Fruit fly (Drosophila melanogaster) whole organism, wandering third instar larva: ENCODE data around the gene CG4325.
A peak's percentile ranks its signal among the peaks of the same experiment; 100 is the strongest.

ENCODE experiments used
- CG9705 ChIP-seq: fragments of 200-800 bp; sonication (Bioruptor generic); optimal IDR thresholded peaks from 2 replicates; lab custom pipeline; 2018; ENCODE audit warnings: missing biosample characterization, mild to moderate bottlenecking, missing genetic modification characterization
- Dfd ChIP-seq: fragments of >200 bp; optimal IDR thresholded peaks from 2 replicates; lab custom pipeline; 2017; ENCODE audit warnings: missing biosample characterization, missing genetic modification characterization
- Hnf4 ChIP-seq: fragments of 200-800 bp; sonication (Bioruptor generic); optimal IDR thresholded peaks from 2 replicates; lab custom pipeline; 2016; ENCODE audit warnings: missing biosample characterization, mild to moderate bottlenecking, missing genetic modification characterization
- Hr78 ChIP-seq: fragments of >200 bp; optimal IDR thresholded peaks from 2 replicates; lab custom pipeline; 2017; ENCODE audit warnings: missing biosample characterization, missing genetic modification characterization
- Hr83 ChIP-seq: fragments of 200-300 bp; sonication (Bioruptor generic); optimal IDR thresholded peaks from 2 replicates; lab custom pipeline; 2016; ENCODE audit warnings: missing biosample characterization, mild to moderate bottlenecking, missing genetic modification characterization, moderate library complexity; ENCODE audit not compliant: poor library complexity, severe bottlenecking
- br ChIP-seq: fragments of 200-800 bp; sonication (Bioruptor generic); optimal IDR thresholded peaks from 2 replicates; lab custom pipeline; 2016; ENCODE audit warnings: missing biosample characterization, missing genetic modification characterization
- fru ChIP-seq: fragments of 200-800 bp; sonication (Bioruptor generic); optimal IDR thresholded peaks from 3 replicates; lab custom pipeline; 2016; ENCODE audit warnings: missing biosample characterization, mild to moderate bottlenecking, missing genetic modification characterization
- psq ChIP-seq: fragments of 200-800 bp; sonication (Bioruptor generic); optimal IDR thresholded peaks from 3 replicates; lab custom pipeline; 2017; ENCODE audit warnings: missing biosample characterization, mild to moderate bottlenecking, missing genetic modification characterization, moderate library complexity
- sv ChIP-seq: fragments of 200-800 bp; sonication (Bioruptor generic); optimal IDR thresholded peaks from 3 replicates; lab custom pipeline; 2016; ENCODE audit warnings: missing biosample characterization, missing genetic modification characterization
- usp ChIP-seq: fragments of >200 bp; optimal IDR thresholded peaks from 2 replicates; lab custom pipeline; 2017; ENCODE audit warnings: missing biosample characterization, missing genetic modification characterization

DNA sequence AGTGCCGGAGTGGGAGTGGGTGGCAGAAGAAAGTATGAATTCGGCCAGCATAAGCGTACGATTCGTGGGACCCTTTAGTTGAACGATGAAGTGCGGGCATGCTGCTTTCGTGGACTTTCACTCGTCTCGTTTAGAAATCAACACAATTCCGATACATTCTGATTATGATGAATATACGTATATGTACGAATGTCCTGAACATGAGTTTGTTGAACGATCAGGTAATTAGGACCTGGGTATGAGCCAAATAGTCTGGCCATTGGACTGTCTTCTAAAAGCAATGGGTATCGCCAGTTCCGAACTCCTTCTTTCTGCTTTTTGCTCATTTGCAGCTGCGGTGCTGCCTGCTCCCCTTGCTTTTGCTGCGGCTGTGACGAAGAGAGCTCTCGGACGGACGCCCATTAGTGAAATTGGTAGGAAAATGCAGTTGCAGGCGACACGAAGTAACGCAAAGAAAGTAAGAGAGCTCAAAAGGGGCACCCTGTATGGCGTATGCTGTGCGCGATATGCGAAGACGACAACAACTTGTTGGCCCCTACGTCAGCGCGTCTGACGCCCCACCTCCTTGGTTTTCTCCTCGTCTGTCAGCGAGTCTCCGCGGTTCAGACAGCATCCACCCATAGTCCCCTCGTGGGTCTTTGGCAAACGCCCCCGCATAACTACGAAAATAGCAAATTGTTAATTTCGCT lies 6.7 kb downstream of the CG4325 start:
- TF ChIP-seq Hr78 (GFP tag; lab: Kevin White, UChicago) (no peak), Hr83 (GFP tag; lab: Kevin White, UChicago) (no peak), CG9705 (GFP tag; lab: Kevin White, UChicago) (no peak), fru (GFP tag; lab: Kevin White, UChicago) (peak; percentile 40), psq (GFP tag; lab: Kevin White, UChicago) (peak; percentile 11), br (GFP tag; lab: Kevin White, UChicago) (peak; percentile 10), Dfd (no peak), usp (GFP tag; lab: Kevin White, UChicago) (no peak), sv (GFP tag; lab: Kevin White, UChicago) (no peak), Hnf4 (GFP tag; lab: Kevin White, UChicago) (no peak)
